Worm (Caenorhabditis elegans): Measurements from ENCODE around the gene osm-6.

ce11 chrV:11875060-11875459, 52.2 kb downstream of the osm-6 start, which contains the start of gene sulp-4:
- no peak for TF ChIP-seq isw-1 (GFP tag; IDR thresholded peaks at IDR 0.05)
- no peak for TF ChIP-seq sptf-1 (tag; optimal IDR thresholded peaks at IDR 0.05)
- no peak for TF ChIP-seq ets-5 (GFP tag; IDR thresholded peaks at IDR 0.05)
- no peak for TF ChIP-seq unc-130 (tag; optimal IDR thresholded peaks at IDR 0.05)
- no peak for TF ChIP-seq fkh-10 (GFP tag; optimal IDR thresholded peaks at IDR 0.05)

All from whole organism, L1 larva.